Fruit fly (Drosophila melanogaster) whole organism, wandering third instar larva: ENCODE results near the gene CG6295.

Experiments
- Hnf4 ChIP-seq: fragments of 200-800 bp; sonication (Bioruptor generic); optimal IDR thresholded peaks from 2 replicates; lab custom pipeline; 2016; ENCODE audit warnings: missing biosample characterization, mild to moderate bottlenecking, missing genetic modification characterization
- dsf ChIP-seq: sonication (Bioruptor generic); optimal IDR thresholded peaks from 2 replicates; lab custom pipeline; 2016; ENCODE audit warnings: missing biosample characterization, missing genetic modification characterization, borderline replicate concordance
- psq ChIP-seq: fragments of 200-800 bp; sonication (Bioruptor generic); optimal IDR thresholded peaks from 3 replicates; lab custom pipeline; 2017; ENCODE audit warnings: missing biosample characterization, mild to moderate bottlenecking, missing genetic modification characterization, moderate library complexity

dm6 chr3R:26957132-26957531, 49.7 kb downstream of the CG6295 start:
- no peak for TF ChIP-seq Hnf4 (GFP tag; lab: Kevin White, UChicago)
- TF ChIP-seq dsf (GFP tag; lab: Kevin White, UChicago) = no peak
- no peak for TF ChIP-seq psq (GFP tag; lab: Kevin White, UChicago)
